Worm (Caenorhabditis elegans): ENCODE measurements around the gene F07E5.9.

ce11 chrII:2030367-2030766 is 50.0 kb downstream of the F07E5.9 start, which contains the start of gene bath-3:
- TF ChIP-seq hmbx-1 (tag; optimal IDR thresholded peaks at IDR 0.05), result no peak
- TF ChIP-seq flt-1 (GFP tag; IDR thresholded peaks at IDR 0.05), result no peak
- TF ChIP-seq aly-1 (tag; optimal IDR thresholded peaks at IDR 0.05), result no peak
- TF ChIP-seq ama-1 (optimal IDR thresholded peaks at IDR 0.05), result no peak
- TF ChIP-seq B0310.2 (tag; optimal IDR thresholded peaks at IDR 0.05), result no peak
- no peak for TF ChIP-seq hnd-1 (tag; optimal IDR thresholded peaks at IDR 0.05)
- no peak for TF ChIP-seq tbx-37 (GFP tag; conservative IDR thresholded peaks at IDR 0.05)
- no peak for TF ChIP-seq tra-4 (tag; optimal IDR thresholded peaks at IDR 0.05)
- TF ChIP-seq tbx-11 (GFP tag; IDR thresholded peaks at IDR 0.05), result no peak
- no peak for TF ChIP-seq ets-7 (tag; optimal IDR thresholded peaks at IDR 0.05)
- TF ChIP-seq F13C5.2 (tag; optimal IDR thresholded peaks at IDR 0.05), result no peak

All from whole organism, early embryonic.